Worm (Caenorhabditis elegans) whole organism, young adult: ENCODE measurements around the gene acr-21.

Experiments
- C06A6.2 ChIP-seq: fragments of 200-800 bp; sonication (Bioruptor generic); conservative IDR thresholded peaks from 2 replicates; pipeline ENCODE4 v1.3.6; 2022; ENCODE audit warnings: missing genetic modification characterization, missing compliant biosample characterization
- C17E4.6 ChIP-seq: fragments of 200-800 bp; sonication (Bioruptor generic); IDR thresholded peaks from 2 replicates; pipeline ENCODE4 v1.3.6; 2022; ENCODE audit warnings: missing genetic modification reagents, missing genetic modification characterization, missing compliant biosample characterization
- F10E7.11 ChIP-seq: sonication (generic microtip); optimal IDR thresholded peaks from 2 replicates; lab custom pipeline; 2017; ENCODE audit warnings: mild to moderate bottlenecking, missing genetic modification characterization, moderate library complexity, missing compliant biosample characterization
- F52B5.7 ChIP-seq: sonication (generic microtip); optimal IDR thresholded peaks from 2 replicates; lab custom pipeline; 2016; ENCODE audit warnings: mild to moderate bottlenecking, missing genetic modification characterization, missing compliant biosample characterization
- F57C9.4 ChIP-seq: sonication (generic microtip); optimal IDR thresholded peaks from 2 replicates; lab custom pipeline; 2017; ENCODE audit warnings: mild to moderate bottlenecking, missing genetic modification characterization, missing compliant biosample characterization
- K11D2.4 ChIP-seq: fragments of 200-800 bp; sonication (Bioruptor generic); IDR thresholded peaks from 2 replicates; pipeline ENCODE4 v1.3.6; 2022; ENCODE audit warnings: missing genetic modification reagents, missing genetic modification characterization, missing compliant biosample characterization
- K12H6.12 ChIP-seq: fragments of 200-800 bp; sonication (Bioruptor generic); optimal IDR thresholded peaks from 2 replicates; lab custom pipeline; 2018; ENCODE audit warnings: mild to moderate bottlenecking, missing genetic modification characterization, missing compliant biosample characterization
- T07F8.4 ChIP-seq: sonication (generic microtip); optimal IDR thresholded peaks from 2 replicates; lab custom pipeline; 2016; ENCODE audit warnings: mild to moderate bottlenecking, missing genetic modification characterization, moderate library complexity, missing compliant biosample characterization
- Y95B8A.8 ChIP-seq: fragments of 200-800 bp; sonication (Bioruptor generic); IDR thresholded peaks from 2 replicates; pipeline ENCODE4 v1.3.6; 2022; ENCODE audit warnings: missing genetic modification reagents, missing genetic modification characterization, missing compliant biosample characterization
- athp-1 ChIP-seq: sonication (generic microtip); optimal IDR thresholded peaks from 2 replicates; lab custom pipeline; 2017; ENCODE audit warnings: mild to moderate bottlenecking, missing genetic modification characterization, missing compliant biosample characterization
- attf-5 ChIP-seq: fragments of 200-800 bp; sonication (Bioruptor generic); optimal IDR thresholded peaks from 2 replicates; lab custom pipeline; 2018; ENCODE audit warnings: mild to moderate bottlenecking, missing genetic modification characterization, missing compliant biosample characterization
- attf-6 ChIP-seq: fragments of 200-800 bp; sonication (Bioruptor generic); IDR thresholded peaks from 2 replicates; pipeline ENCODE4 v1.3.6; 2022; ENCODE audit warnings: missing genetic modification reagents, missing genetic modification characterization, missing compliant biosample characterization
- ceh-79 ChIP-seq: sonication (generic microtip); optimal IDR thresholded peaks from 2 replicates; lab custom pipeline; 2017; ENCODE audit warnings: mild to moderate bottlenecking, missing genetic modification characterization, missing compliant biosample characterization
- die-1 ChIP-seq: sonication (generic microtip); optimal IDR thresholded peaks from 2 replicates; lab custom pipeline; 2016; ENCODE audit warnings: missing genotype, mild to moderate bottlenecking, missing genetic modification characterization, missing compliant biosample characterization
- dox-1 ChIP-seq: fragments of 200-800 bp; sonication (Bioruptor generic); IDR thresholded peaks from 2 replicates; pipeline ENCODE4 v1.3.6; 2022; ENCODE audit warnings: missing genetic modification reagents, missing genetic modification characterization, missing compliant biosample characterization
- dpl-1 ChIP-seq: fragments of 150-350 bp; optimal IDR thresholded peaks from 2 replicates; lab custom pipeline; 2014; ENCODE audit warnings: missing biosample characterization, missing genetic modification reagents, missing genetic modification characterization
- efl-1 ChIP-seq: fragments of 150-350 bp; optimal IDR thresholded peaks from 2 replicates; lab custom pipeline; 2014; ENCODE audit warnings: missing biosample characterization, missing genetic modification reagents, missing genetic modification characterization
- ekl-4 ChIP-seq: fragments of 200-800 bp; sonication (Bioruptor generic); IDR thresholded peaks from 2 replicates; pipeline ENCODE4 v1.3.6; 2022; ENCODE audit warnings: missing genetic modification reagents, missing genetic modification characterization, missing compliant biosample characterization
- ets-4 ChIP-seq: fragments of 200-800 bp; sonication (Bioruptor generic); optimal IDR thresholded peaks from 2 replicates; lab custom pipeline; 2018; ENCODE audit warnings: mild to moderate bottlenecking, missing genetic modification characterization, missing compliant biosample characterization
- hlh-12 ChIP-seq: sonication (generic microtip); optimal IDR thresholded peaks from 2 replicates; lab custom pipeline; 2016; ENCODE audit warnings: missing genetic modification characterization, missing compliant biosample characterization
- hmg-1.2 ChIP-seq: fragments of 200-800 bp; sonication (Bioruptor generic); IDR thresholded peaks from 2 replicates; pipeline ENCODE4 v1.3.6; 2022; ENCODE audit warnings: missing genetic modification reagents, missing genetic modification characterization, missing compliant biosample characterization
- hrde-1 ChIP-seq: sonication (generic microtip); optimal IDR thresholded peaks from 2 replicates; lab custom pipeline; 2016; ENCODE audit warnings: missing genetic modification characterization, mild to moderate bottlenecking, missing compliant biosample characterization, moderate library complexity, missing genotype, missing genetic modification reagents, borderline replicate concordance
- hsf-1 ChIP-seq: fragments of 200-800 bp; sonication (Bioruptor generic); IDR thresholded peaks from 2 replicates; pipeline ENCODE4 v1.3.6; 2022; ENCODE audit warnings: missing genetic modification reagents, missing genetic modification characterization, missing compliant biosample characterization
- lag-1 ChIP-seq: fragments of 200-800 bp; sonication (Bioruptor generic); IDR thresholded peaks from 2 replicates; pipeline ENCODE4 v1.3.6; 2022; ENCODE audit warnings: missing genetic modification reagents, missing genetic modification characterization, missing compliant biosample characterization
- lin-26 ChIP-seq: fragments of 200-800 bp; sonication (Bioruptor generic); IDR thresholded peaks from 2 replicates; pipeline ENCODE4 v1.3.6; 2022; ENCODE audit warnings: missing genetic modification reagents, missing genetic modification characterization, missing compliant biosample characterization
- lin-35 ChIP-seq, 3 experiments: fragments of 150-350 bp in 2 of 3; sonication (generic microtip) in 1 of 3; optimal IDR thresholded peaks; 2 replicates each; lab custom pipeline; 2014 to 2018; ENCODE audit warnings: missing biosample characterization in 3 of 3, missing genetic modification characterization in 3 of 3, missing genetic modification reagents in 3 of 3
- lin-54 ChIP-seq: fragments of 200-800 bp; sonication (Bioruptor generic); optimal IDR thresholded peaks from 2 replicates; lab custom pipeline; 2018; ENCODE audit warnings: mild to moderate bottlenecking, missing genetic modification characterization, missing compliant biosample characterization
- madf-10 ChIP-seq: sonication (generic microtip); optimal IDR thresholded peaks from 2 replicates; lab custom pipeline; 2016; ENCODE audit warnings: mild to moderate bottlenecking, missing genetic modification characterization, missing compliant biosample characterization
- mcd-1 ChIP-seq: fragments of 200-800 bp; sonication (Bioruptor generic); IDR thresholded peaks from 2 replicates; pipeline ENCODE4 v1.3.6; 2022; ENCODE audit warnings: missing genetic modification reagents, missing genetic modification characterization, missing compliant biosample characterization
- nfya-1 ChIP-seq: sonication (generic microtip); optimal IDR thresholded peaks from 2 replicates; lab custom pipeline; 2017; ENCODE audit warnings: antibody characterized with exemption, missing compliant biosample characterization, missing genetic modification characterization, borderline replicate concordance; ENCODE audit not compliant: insufficient read depth
- nfya-2 ChIP-seq: fragments of 200-800 bp; sonication (Bioruptor generic); IDR thresholded peaks from 2 replicates; pipeline ENCODE4 v1.3.6; 2022; ENCODE audit warnings: missing genetic modification reagents, missing genetic modification characterization, missing compliant biosample characterization
- nhr-27 ChIP-seq: fragments of 200-800 bp; sonication (Bioruptor generic); optimal IDR thresholded peaks from 2 replicates; lab custom pipeline; 2018; ENCODE audit warnings: mild to moderate bottlenecking, missing genetic modification characterization, moderate library complexity, missing compliant biosample characterization
- nhr-80 ChIP-seq: sonication (generic microtip); optimal IDR thresholded peaks from 2 replicates; lab custom pipeline; 2016; ENCODE audit warnings: missing genetic modification characterization, missing compliant biosample characterization
- pbrm-1 ChIP-seq: fragments of 200-800 bp; sonication (Bioruptor generic); IDR thresholded peaks from 2 replicates; pipeline ENCODE4 v1.3.6; 2022; ENCODE audit warnings: missing genetic modification reagents, missing genetic modification characterization, missing compliant biosample characterization
- rec-8 ChIP-seq, 2 experiments: sonication (generic microtip); optimal IDR thresholded peaks; 2 replicates each; lab custom pipeline; 2016; ENCODE audit warnings: mild to moderate bottlenecking in 2 of 2, missing genetic modification characterization in 2 of 2, missing genetic modification reagents in 2 of 2, missing genotype in 2 of 2, missing biosample characterization in 1 of 2, missing compliant biosample characterization in 1 of 2, moderate library complexity in 1 of 2
- snpc-1.1 ChIP-seq: sonication (generic microtip); optimal IDR thresholded peaks from 2 replicates; lab custom pipeline; 2017; ENCODE audit warnings: missing genetic modification characterization, mild to moderate bottlenecking, missing compliant biosample characterization, antibody characterized with exemption, moderate library complexity, missing genotype, missing genetic modification reagents; ENCODE audit not compliant: insufficient read depth
- snpc-1.3 ChIP-seq: sonication (generic microtip); optimal IDR thresholded peaks from 2 replicates; lab custom pipeline; 2017; ENCODE audit warnings: missing genetic modification characterization, mild to moderate bottlenecking, missing compliant biosample characterization, antibody characterized with exemption, moderate library complexity, missing genotype, missing genetic modification reagents; ENCODE audit not compliant: insufficient read depth
- snpc-3.4 ChIP-seq: sonication (generic microtip); optimal IDR thresholded peaks from 2 replicates; lab custom pipeline; 2017; ENCODE audit warnings: missing genetic modification characterization, mild to moderate bottlenecking, missing compliant biosample characterization, antibody characterized with exemption, moderate library complexity, missing genotype, missing genetic modification reagents
- somi-1 ChIP-seq: fragments of 200-800 bp; sonication (Bioruptor generic); optimal IDR thresholded peaks from 2 replicates; lab custom pipeline; 2018; ENCODE audit warnings: mild to moderate bottlenecking, missing genetic modification characterization, missing compliant biosample characterization
- tlf-1 ChIP-seq: fragments of 200-800 bp; sonication (Bioruptor generic); optimal IDR thresholded peaks from 2 replicates; lab custom pipeline; 2018; ENCODE audit warnings: mild to moderate bottlenecking, missing genetic modification characterization, missing compliant biosample characterization
- unc-130 ChIP-seq: sonication (generic microtip); optimal IDR thresholded peaks from 2 replicates; lab custom pipeline; 2016; ENCODE audit warnings: missing genetic modification reagents, missing genetic modification characterization, missing compliant biosample characterization
- unc-62 ChIP-seq: fragments of 150-350 bp; optimal IDR thresholded peaks from 2 replicates; lab custom pipeline; 2014; ENCODE audit warnings: missing biosample characterization, missing genetic modification reagents, missing genetic modification characterization
- zfh-2 ChIP-seq: fragments of 200-800 bp; sonication (Bioruptor generic); conservative IDR thresholded peaks from 2 replicates; pipeline ENCODE4 v1.3.6; 2022; ENCODE audit warnings: missing genetic modification reagents, missing genetic modification characterization, missing compliant biosample characterization
- ztf-18 ChIP-seq: sonication (generic microtip); optimal IDR thresholded peaks from 2 replicates; lab custom pipeline; 2016; ENCODE audit warnings: missing genotype, mild to moderate bottlenecking, missing genetic modification characterization, missing compliant biosample characterization
- ztf-22 ChIP-seq: fragments of 200-800 bp; sonication (Bioruptor generic); optimal IDR thresholded peaks from 2 replicates; lab custom pipeline; 2018; ENCODE audit warnings: mild to moderate bottlenecking, missing genetic modification characterization, moderate library complexity, missing compliant biosample characterization
- ztf-26 ChIP-seq: sonication (generic microtip); optimal IDR thresholded peaks from 2 replicates; lab custom pipeline; 2017; ENCODE audit warnings: missing genetic modification characterization, missing compliant biosample characterization
- ztf-28 ChIP-seq: fragments of 200-800 bp; sonication (Bioruptor generic); IDR thresholded peaks from 2 replicates; pipeline ENCODE4 v1.3.6; 2022; ENCODE audit warnings: missing genetic modification reagents, missing genetic modification characterization, missing compliant biosample characterization
- ztf-6 ChIP-seq: fragments of 200-800 bp; sonication (Bioruptor generic); IDR thresholded peaks from 2 replicates; pipeline ENCODE4 v1.3.6; 2022; ENCODE audit warnings: missing genetic modification reagents, missing genetic modification characterization, missing compliant biosample characterization

acr-21 gene

DNA sequence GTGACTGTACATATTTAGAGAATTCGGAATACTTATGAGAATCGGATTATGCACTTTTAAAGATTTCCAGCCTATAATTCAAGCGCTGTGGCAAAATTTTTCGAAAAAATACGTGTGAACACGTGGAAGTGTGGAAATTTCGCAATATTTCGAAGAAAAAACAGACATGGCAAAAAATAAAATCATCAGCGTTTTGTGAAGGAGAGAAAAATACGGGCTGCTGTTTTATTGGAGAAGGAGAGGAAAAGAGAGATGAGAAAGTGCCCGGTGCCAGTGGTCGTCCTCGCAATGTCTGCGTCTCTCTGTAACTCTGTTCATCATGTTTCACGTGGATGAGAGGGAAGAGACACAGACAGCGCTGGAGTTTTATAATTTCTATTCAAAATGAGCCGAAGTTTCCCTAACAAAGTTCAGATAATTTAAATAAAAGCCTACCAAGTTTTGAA lies 24.4 kb downstream of the acr-21 start (continued):
- peak; percentile 69 for TF ChIP-seq madf-10 (tag; lab: Kevin White, UChicago)
- peak; percentile 79 for TF ChIP-seq K11D2.4 (GFP tag; lab: Robert Waterston, UW)
- peak; percentile 72 for TF ChIP-seq dox-1 (GFP tag; lab: Robert Waterston, UW)
- no peak for TF ChIP-seq nfya-2 (GFP tag; lab: Robert Waterston, UW)
- peak in 1 of 2 experiments; percentile 59 for TF ChIP-seq rec-8 (tag; optimal IDR thresholded peaks at IDR 0.05; lab: Kevin White, UChicago)
- no peak for TF ChIP-seq ztf-6 (GFP tag; lab: Robert Waterston, UW)
- peak; percentile 72 for TF ChIP-seq mcd-1
- peak; percentile 40 for TF ChIP-seq nhr-80 (tag; lab: Kevin White, UChicago)
- peak; percentile 29 for TF ChIP-seq efl-1 (GFP tag; lab: Kevin White, UChicago)
- TF ChIP-seq ets-4, result no peak
- TF ChIP-seq somi-1, result peak; percentile 72
- TF ChIP-seq C06A6.2 (GFP tag; lab: Robert Waterston, UW), result peak; percentile 61
- TF ChIP-seq F57C9.4 (tag; lab: Kevin White, UChicago), result peak; percentile 86
- no peak for TF ChIP-seq nhr-27 (tag; lab: Kevin White, UChicago)
- TF ChIP-seq F52B5.7, result peak; percentile 91
- TF ChIP-seq snpc-1.1 (tag; lab: Kevin White, UChicago), result peak; percentile 6
- TF ChIP-seq lin-26 (GFP tag; lab: Robert Waterston, UW), result peak; percentile 70
- no peak for TF ChIP-seq lag-1
- peak; percentile 77 for TF ChIP-seq lin-54
- TF ChIP-seq unc-130 (GFP tag; lab: Kevin White, UChicago), result peak; percentile 24
- no peak for TF ChIP-seq ztf-28 (GFP tag; lab: Robert Waterston, UW)
- TF ChIP-seq zfh-2 (GFP tag; lab: Robert Waterston, UW), result peak; percentile 68
- TF ChIP-seq ztf-18, result peak; percentile 51
- peak; percentile 87 for TF ChIP-seq ekl-4 (GFP tag; lab: Robert Waterston, UW)
- TF ChIP-seq nfya-1, result no peak
- TF ChIP-seq athp-1 (tag; lab: Kevin White, UChicago), result peak; percentile 88
- TF ChIP-seq lin-35 (GFP tag; optimal IDR thresholded peaks at IDR 0.05; lab: Kevin White, UChicago), result peak in 1 of 3 experiments; percentile 69
- peak; percentile 58 for TF ChIP-seq snpc-3.4 (tag; lab: Kevin White, UChicago)
- peak; percentile 16 for TF ChIP-seq ztf-22
- TF ChIP-seq attf-5 (GFP tag; lab: Kevin White, UChicago), result peak; percentile 92
- peak; percentile 85 for TF ChIP-seq tlf-1 (GFP tag; lab: Kevin White, UChicago)
- peak; percentile 20 for TF ChIP-seq snpc-1.3 (tag; lab: Kevin White, UChicago)
- peak; percentile 13 for TF ChIP-seq dpl-1 (GFP tag; lab: Kevin White, UChicago)
- no peak for TF ChIP-seq unc-62 (GFP tag; lab: Kevin White, UChicago)
- peak; percentile 78 for TF ChIP-seq K12H6.12
- no peak; the same call in 1 of the 2 replicates for TF ChIP-seq hsf-1
- peak; percentile 64 for TF ChIP-seq ztf-26
- peak; percentile 74 for TF ChIP-seq pbrm-1 (GFP tag; lab: Robert Waterston, UW)
- peak; percentile 53 for TF ChIP-seq ceh-79
- no peak for TF ChIP-seq hlh-12
- peak; percentile 60 for TF ChIP-seq T07F8.4 (tag; lab: Kevin White, UChicago)
- peak; percentile 62 for TF ChIP-seq hrde-1
- TF ChIP-seq F10E7.11, result peak; percentile 74
- peak; percentile 61; the same call in 1 of the 2 replicates for TF ChIP-seq C17E4.6 (GFP tag; lab: Robert Waterston, UW)
- peak; percentile 83 for TF ChIP-seq hmg-1.2
- TF ChIP-seq Y95B8A.8 (GFP tag; lab: Robert Waterston, UW), result peak; percentile 86
- TF ChIP-seq attf-6 (GFP tag; lab: Robert Waterston, UW), result 0 out of 2 replicates have a peak, but pooled peaks have one; percentile 12
- TF ChIP-seq die-1 (tag; lab: Kevin White, UChicago), result peak; percentile 54
